Fruit fly (Drosophila melanogaster) whole organism, embryonic: ENCODE results near the gene Mdh2.

Source experiments
- CG10274 ChIP-seq: fragments of 200-800 bp; sonication (Bioruptor generic); optimal IDR thresholded peaks from 3 replicates; lab custom pipeline; 2017; ENCODE audit warnings: missing biosample characterization, mild to moderate bottlenecking, missing genetic modification characterization
- CG11504 ChIP-seq: fragments of 200-800 bp; sonication (Bioruptor generic); optimal IDR thresholded peaks from 3 replicates; lab custom pipeline; 2019; ENCODE audit warnings: missing biosample characterization, mild to moderate bottlenecking, missing genetic modification characterization, moderate library complexity
- CG11696 ChIP-seq: fragments of 200-800 bp; sonication (Bioruptor generic); IDR thresholded peaks from 2 replicates; pipeline ENCODE4 v1.3.6; 2022; ENCODE audit warnings: missing biosample characterization, missing genetic modification characterization
- CG14441 ChIP-seq: fragments of 200-800 bp; sonication (Bioruptor generic); IDR thresholded peaks from 2 replicates; pipeline ENCODE4 v1.3.6; 2022; ENCODE audit warnings: missing biosample characterization, missing genetic modification characterization
- CG14965 ChIP-seq: fragments of 200-800 bp; sonication (Bioruptor generic); optimal IDR thresholded peaks from 2 replicates; lab custom pipeline; 2016; ENCODE audit warnings: missing biosample characterization, missing genetic modification characterization, borderline replicate concordance
- CG15269 ChIP-seq: fragments of 200-800 bp; sonication (Bioruptor generic); optimal IDR thresholded peaks from 2 replicates; lab custom pipeline; 2018; ENCODE audit warnings: missing biosample characterization, mild to moderate bottlenecking, missing genetic modification characterization, moderate library complexity
- CG1647 ChIP-seq: fragments of 200-800 bp; sonication (Bioruptor generic); optimal IDR thresholded peaks from 3 replicates; lab custom pipeline; 2016; ENCODE audit warnings: missing biosample characterization, missing genetic modification characterization
- CG17328 ChIP-seq: fragments of 200-800 bp; sonication (Bioruptor generic); IDR thresholded peaks from 2 replicates; pipeline ENCODE4 v1.3.6; 2022; ENCODE audit warnings: missing biosample characterization, missing genetic modification characterization
- CG3163 ChIP-seq: fragments of 200-800 bp; sonication (Bioruptor generic); optimal IDR thresholded peaks from 3 replicates; lab custom pipeline; 2016; ENCODE audit warnings: missing biosample characterization, missing genetic modification characterization
- CG3838 ChIP-seq: fragments of 200-800 bp; sonication (Bioruptor generic); optimal IDR thresholded peaks from 3 replicates; lab custom pipeline; 2016; ENCODE audit warnings: missing biosample characterization, missing genetic modification characterization
- CG4404 ChIP-seq: fragments of 200-800 bp; sonication (Bioruptor generic); IDR thresholded peaks from 2 replicates; pipeline ENCODE4 v1.3.6; 2022; ENCODE audit warnings: missing biosample characterization, missing genetic modification characterization
- CG4424 ChIP-seq: fragments of 200-800 bp; sonication (Bioruptor generic); optimal IDR thresholded peaks from 3 replicates; lab custom pipeline; 2016; ENCODE audit warnings: missing biosample characterization, missing genetic modification characterization
- CG6272 ChIP-seq: fragments of 200-800 bp; sonication (Bioruptor generic); IDR thresholded peaks from 2 replicates; pipeline ENCODE4 v1.3.6; 2022; ENCODE audit warnings: missing biosample characterization, missing genetic modification characterization
- CG6654 ChIP-seq: fragments of 200-800 bp; sonication (Bioruptor generic); optimal IDR thresholded peaks from 2 replicates; lab custom pipeline; 2017; ENCODE audit warnings: missing biosample characterization, mild to moderate bottlenecking, missing genetic modification characterization
- CG6813 ChIP-seq: fragments of 200-800 bp; sonication (Bioruptor generic); optimal IDR thresholded peaks from 2 replicates; lab custom pipeline; 2017; ENCODE audit warnings: missing biosample characterization, missing genetic modification characterization, mild to moderate bottlenecking, moderate library complexity, missing genetic modification reagents
- CG7271 ChIP-seq: fragments of 200-800 bp; sonication (Bioruptor generic); optimal IDR thresholded peaks from 2 replicates; lab custom pipeline; 2018; ENCODE audit warnings: missing biosample characterization, mild to moderate bottlenecking, missing genetic modification characterization, moderate library complexity
- CG7786 ChIP-seq: fragments of 200-800 bp; sonication (Bioruptor generic); optimal IDR thresholded peaks from 2 replicates; lab custom pipeline; 2016; ENCODE audit warnings: missing biosample characterization, missing genetic modification characterization
- CG8359 ChIP-seq: fragments of 200-800 bp; sonication (Bioruptor generic); optimal IDR thresholded peaks from 2 replicates; lab custom pipeline; 2017; ENCODE audit warnings: missing biosample characterization, mild to moderate bottlenecking, missing genetic modification characterization, borderline replicate concordance
- CG8924 ChIP-seq: fragments of 200-800 bp; optimal IDR thresholded peaks from 3 replicates; lab custom pipeline; 2019; ENCODE audit warnings: missing biosample characterization, mild to moderate bottlenecking, missing genetic modification characterization, moderate library complexity
- CG9215 ChIP-seq: fragments of 200-800 bp; sonication (Bioruptor generic); IDR thresholded peaks from 2 replicates; pipeline ENCODE4 v1.3.6; 2022; ENCODE audit warnings: missing biosample characterization, missing genetic modification characterization
- CG9727 ChIP-seq: fragments of 200-800 bp; sonication (Bioruptor generic); optimal IDR thresholded peaks from 3 replicates; lab custom pipeline; 2017; ENCODE audit warnings: missing biosample characterization, mild to moderate bottlenecking, missing genetic modification characterization
- CG9797 ChIP-seq: fragments of 200-800 bp; sonication (Bioruptor generic); optimal IDR thresholded peaks from 3 replicates; lab custom pipeline; 2018; ENCODE audit warnings: missing biosample characterization, mild to moderate bottlenecking, missing genetic modification characterization
- Deaf1 ChIP-seq: fragments of 200-800 bp; optimal IDR thresholded peaks from 3 replicates; lab custom pipeline; 2019; ENCODE audit warnings: missing biosample characterization, mild to moderate bottlenecking, missing genetic modification characterization, moderate library complexity
- ERR ChIP-seq: fragments of 200-800 bp; sonication (Bioruptor generic); optimal IDR thresholded peaks from 2 replicates; lab custom pipeline; 2016; ENCODE audit warnings: missing biosample characterization, missing genetic modification characterization
- Mad ChIP-seq: fragments of 200-800 bp; sonication (Bioruptor generic); optimal IDR thresholded peaks from 2 replicates; lab custom pipeline; 2016; ENCODE audit warnings: missing biosample characterization, missing genetic modification characterization
- Myb ChIP-seq: fragments of 200-800 bp; sonication (Bioruptor generic); optimal IDR thresholded peaks from 2 replicates; lab custom pipeline; 2016; ENCODE audit warnings: missing biosample characterization, missing genetic modification characterization
- NFAT ChIP-seq: fragments of 200-800 bp; sonication (Bioruptor generic); IDR thresholded peaks from 2 replicates; pipeline ENCODE4 v1.3.6; 2022; ENCODE audit warnings: missing biosample characterization, missing genetic modification characterization
- Xbp1 ChIP-seq: fragments of 200-800 bp; sonication (Bioruptor generic); optimal IDR thresholded peaks from 3 replicates; lab custom pipeline; 2016; ENCODE audit warnings: missing biosample characterization, mild to moderate bottlenecking, missing genetic modification characterization
- ac ChIP-seq: fragments of 200-800 bp; sonication (Bioruptor generic); optimal IDR thresholded peaks from 3 replicates; lab custom pipeline; 2017; ENCODE audit warnings: missing biosample characterization, mild to moderate bottlenecking, missing genetic modification characterization
- ase ChIP-seq: fragments of 200-800 bp; sonication (Bioruptor generic); IDR thresholded peaks from 3 replicates; pipeline ENCODE4 v1.3.6; 2022; ENCODE audit warnings: missing biosample characterization, missing genetic modification characterization
- bcd ChIP-seq: fragments of 200-800 bp; sonication (Bioruptor generic); optimal IDR thresholded peaks from 2 replicates; lab custom pipeline; 2017; ENCODE audit warnings: missing biosample characterization, mild to moderate bottlenecking, missing genetic modification characterization
- chm ChIP-seq: fragments of 200-800 bp; sonication (Bioruptor generic); IDR thresholded peaks from 2 replicates; pipeline ENCODE4 v1.3.6; 2022; ENCODE audit warnings: missing biosample characterization, missing genetic modification characterization
- chn ChIP-seq: fragments of 200-800 bp; sonication (Bioruptor generic); optimal IDR thresholded peaks from 2 replicates; lab custom pipeline; 2016; ENCODE audit warnings: missing biosample characterization, missing genetic modification characterization
- ci ChIP-seq: fragments of 200-800 bp; sonication (Bioruptor generic); IDR thresholded peaks from 3 replicates; pipeline ENCODE4 v1.3.6; 2022; ENCODE audit warnings: missing biosample characterization, missing genetic modification characterization
- croc ChIP-seq: fragments of 200-800 bp; sonication (Bioruptor generic); conservative IDR thresholded peaks from 3 replicates; pipeline ENCODE4 v1.3.6; 2022; ENCODE audit warnings: missing biosample characterization, missing genetic modification characterization
- eve ChIP-seq, 2 experiments: fragments of >200 bp; optimal IDR thresholded peaks; 2 replicates each; lab custom pipeline; 2017; ENCODE audit warnings: missing biosample characterization in 2 of 2, missing genetic modification characterization in 2 of 2
- ewg ChIP-seq: fragments of 200-800 bp; sonication (Bioruptor generic); optimal IDR thresholded peaks from 3 replicates; lab custom pipeline; 2017; ENCODE audit warnings: mild to moderate bottlenecking, missing biosample characterization, missing genetic modification reagents, missing genetic modification characterization
- fd96Cb ChIP-seq: fragments of 200-800 bp; sonication (Bioruptor generic); optimal IDR thresholded peaks from 2 replicates; lab custom pipeline; 2018; ENCODE audit warnings: missing biosample characterization, mild to moderate bottlenecking, missing genetic modification characterization, moderate library complexity
- gce ChIP-seq: fragments of 200-800 bp; sonication (Bioruptor generic); IDR thresholded peaks from 3 replicates; pipeline ENCODE4 v1.3.6; 2022; ENCODE audit warnings: missing biosample characterization, missing genetic modification characterization
- ken ChIP-seq: fragments of 200-800 bp; sonication (Bioruptor generic); IDR thresholded peaks from 3 replicates; pipeline ENCODE4 v1.3.6; 2022; ENCODE audit warnings: missing biosample characterization, missing genetic modification characterization
- nmo ChIP-seq: fragments of 200-800 bp; sonication (Bioruptor generic); optimal IDR thresholded peaks from 2 replicates; lab custom pipeline; 2018; ENCODE audit warnings: missing biosample characterization, mild to moderate bottlenecking, missing genetic modification characterization, moderate library complexity
- phol ChIP-seq: fragments of 200-800 bp; sonication (Bioruptor generic); optimal IDR thresholded peaks from 3 replicates; lab custom pipeline; 2018; ENCODE audit warnings: missing biosample characterization, mild to moderate bottlenecking, missing genetic modification characterization, moderate library complexity
- pros ChIP-seq: fragments of 200-800 bp; sonication (Bioruptor generic); optimal IDR thresholded peaks from 3 replicates; lab custom pipeline; 2019; ENCODE audit warnings: missing biosample characterization, mild to moderate bottlenecking, missing genetic modification characterization, moderate library complexity
- ranshi ChIP-seq: fragments of 200-800 bp; sonication (Bioruptor generic); IDR thresholded peaks from 2 replicates; pipeline ENCODE4 v1.3.6; 2022; ENCODE audit warnings: missing biosample characterization, missing genetic modification characterization
- schlank ChIP-seq: fragments of 200-800 bp; sonication (Bioruptor generic); optimal IDR thresholded peaks from 2 replicates; lab custom pipeline; 2018; ENCODE audit warnings: missing biosample characterization, mild to moderate bottlenecking, missing genetic modification characterization
- sim ChIP-seq: fragments of 200-800 bp; sonication (Bioruptor generic); IDR thresholded peaks from 2 replicates; pipeline ENCODE4 v1.3.6; 2022; ENCODE audit warnings: missing biosample characterization, missing genetic modification characterization
- sima ChIP-seq: fragments of 200-800 bp; sonication (Bioruptor generic); optimal IDR thresholded peaks from 2 replicates; lab custom pipeline; 2016; ENCODE audit warnings: missing biosample characterization, missing genetic modification characterization
- sisA ChIP-seq: fragments of 200-800 bp; sonication (Bioruptor generic); IDR thresholded peaks from 2 replicates; pipeline ENCODE4 v1.3.6; 2022; ENCODE audit warnings: missing biosample characterization, missing genetic modification characterization
- stc ChIP-seq: fragments of 200-800 bp; sonication (Bioruptor generic); IDR thresholded peaks from 2 replicates; pipeline ENCODE4 v1.3.6; 2022; ENCODE audit warnings: missing biosample characterization, missing genetic modification characterization
- vvl ChIP-seq: fragments of 200-800 bp; sonication (Bioruptor generic); IDR thresholded peaks from 2 replicates; pipeline ENCODE4 v1.3.6; 2022; ENCODE audit warnings: missing biosample characterization, missing genetic modification characterization
- wdn ChIP-seq: fragments of 200-800 bp; sonication (Bioruptor generic); IDR thresholded peaks from 2 replicates; pipeline ENCODE4 v1.3.6; 2022; ENCODE audit warnings: missing biosample characterization, missing genetic modification characterization

Mdh2 gene

DNA sequence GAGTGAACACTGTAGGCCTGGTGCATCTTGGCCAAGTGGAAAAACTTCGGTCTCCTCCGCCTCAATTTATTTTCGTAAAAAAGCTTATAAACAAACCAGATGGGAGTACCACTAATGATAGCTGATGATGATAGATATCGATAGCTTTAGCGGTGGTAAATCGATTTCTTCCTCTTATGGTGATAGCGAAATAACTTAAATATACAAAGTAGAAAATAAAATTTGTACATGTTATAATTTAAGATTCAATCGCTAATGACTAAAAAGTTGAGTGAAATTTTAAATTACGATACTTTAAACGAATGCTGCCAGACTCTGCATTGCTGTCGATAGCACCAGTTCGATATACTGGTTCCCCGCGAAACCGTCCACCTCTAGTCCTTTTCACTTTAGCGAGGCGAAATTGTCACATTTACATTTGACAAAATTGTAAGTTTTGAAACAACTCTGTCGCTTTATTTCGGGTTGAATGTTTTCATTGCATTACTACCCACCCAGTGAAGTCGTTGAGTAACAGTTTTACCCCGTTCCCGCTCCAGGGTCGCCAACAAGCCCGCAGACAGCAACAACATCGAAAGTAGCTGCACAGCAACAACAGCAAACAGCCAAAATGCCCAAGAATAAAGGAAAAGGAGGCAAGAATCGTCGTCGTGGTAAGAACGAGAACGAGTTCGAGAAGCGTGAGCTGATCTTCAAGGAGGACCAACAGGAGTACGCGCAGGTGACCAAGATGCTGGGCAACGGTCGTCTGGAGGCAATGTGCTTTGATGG lies 48.3 kb downstream of the Mdh2 start, which contains the start of the genes Vps39 and eIF1A (continued):
- peak; percentile 43 for TF ChIP-seq CG8924
- peak; percentile 19; the same call in 1 of the 2 replicates for TF ChIP-seq wdn (GFP tag; lab: Robert Waterston, UW)
- TF ChIP-seq sima (GFP tag; lab: Kevin White, UChicago), result no peak
- no peak for TF ChIP-seq CG11504
- TF ChIP-seq CG3838 (GFP tag; lab: Kevin White, UChicago), result peak; percentile 2
- peak; percentile 64 for TF ChIP-seq nmo (GFP tag; lab: Kevin White, UChicago)
- no peak for TF ChIP-seq chm (GFP tag; lab: Robert Waterston, UW)
- TF ChIP-seq Myb (GFP tag; lab: Kevin White, UChicago), result peak; percentile 52
- no peak for TF ChIP-seq CG14441 (GFP tag; lab: Robert Waterston, UW)
- TF ChIP-seq CG6813 (GFP tag; lab: Kevin White, UChicago), result no peak
- peak; percentile 48 for TF ChIP-seq CG9215
- TF ChIP-seq CG6272 (GFP tag; lab: Robert Waterston, UW), result peak; percentile 36; the same call in 1 of the 2 replicates
- peak; percentile 35 for TF ChIP-seq CG4424
- TF ChIP-seq CG14965 (GFP tag; lab: Kevin White, UChicago), result no peak
- no peak for TF ChIP-seq pros (GFP tag; lab: Kevin White, UChicago)
- no peak for TF ChIP-seq ac (GFP tag; lab: Kevin White, UChicago)
- no peak for TF ChIP-seq CG15269
- no peak for TF ChIP-seq ERR (GFP tag; lab: Kevin White, UChicago)
- TF ChIP-seq CG7786 (GFP tag; lab: Kevin White, UChicago), result peak; percentile 19
- TF ChIP-seq ranshi, result no peak
- no peak for TF ChIP-seq croc (GFP tag; lab: Robert Waterston, UW)
- no peak for TF ChIP-seq NFAT (GFP tag; lab: Robert Waterston, UW)
- TF ChIP-seq Mad, result peak; percentile 42
- peak; percentile 54 for TF ChIP-seq CG9727 (GFP tag; lab: Kevin White, UChicago)
- TF ChIP-seq CG11696, result no peak
- no peak for TF ChIP-seq gce (GFP tag; lab: Robert Waterston, UW)
- TF ChIP-seq Deaf1 (tag; lab: Kevin White, UChicago), result peak; percentile 1
- no peak for TF ChIP-seq sim (GFP tag; lab: Robert Waterston, UW)
- TF ChIP-seq eve (GFP tag; optimal IDR thresholded peaks at IDR 0.05; lab: Kevin White, UChicago), result no peak
- TF ChIP-seq CG4404 (GFP tag; lab: Robert Waterston, UW), result no peak; the same call in 1 of the 2 replicates
- TF ChIP-seq CG1647 (GFP tag; lab: Kevin White, UChicago), result no peak
- TF ChIP-seq fd96Cb (tag; lab: Kevin White, UChicago), result no peak
- TF ChIP-seq ewg (GFP tag; lab: Kevin White, UChicago), result peak; percentile 26
- TF ChIP-seq CG7271 (tag; lab: Kevin White, UChicago), result no peak
- no peak for TF ChIP-seq CG10274 (GFP tag; lab: Kevin White, UChicago)
- TF ChIP-seq phol (tag; lab: Kevin White, UChicago), result peak; percentile 49
- no peak for TF ChIP-seq CG17328
- no peak; the same call in 1 of the 2 replicates for TF ChIP-seq sisA (GFP tag; lab: Robert Waterston, UW)
- peak; percentile 19 for TF ChIP-seq CG9797
- TF ChIP-seq ase (GFP tag; lab: Robert Waterston, UW), result no peak
- no peak for TF ChIP-seq ci
- TF ChIP-seq bcd (GFP tag; lab: Kevin White, UChicago), result no peak
- no peak for TF ChIP-seq stc (GFP tag; lab: Robert Waterston, UW)
- no peak for TF ChIP-seq vvl (GFP tag; lab: Robert Waterston, UW)
- TF ChIP-seq schlank (tag; lab: Kevin White, UChicago), result no peak
- peak; percentile 14 for TF ChIP-seq chn
- TF ChIP-seq CG6654, result no peak
- TF ChIP-seq ken, result no peak
- no peak for TF ChIP-seq CG8359
- no peak for TF ChIP-seq CG3163 (GFP tag; lab: Kevin White, UChicago)
- TF ChIP-seq Xbp1, result peak; percentile 48
